Fruit fly (Drosophila melanogaster): ENCODE data around the gene CG18266.

DNA sequence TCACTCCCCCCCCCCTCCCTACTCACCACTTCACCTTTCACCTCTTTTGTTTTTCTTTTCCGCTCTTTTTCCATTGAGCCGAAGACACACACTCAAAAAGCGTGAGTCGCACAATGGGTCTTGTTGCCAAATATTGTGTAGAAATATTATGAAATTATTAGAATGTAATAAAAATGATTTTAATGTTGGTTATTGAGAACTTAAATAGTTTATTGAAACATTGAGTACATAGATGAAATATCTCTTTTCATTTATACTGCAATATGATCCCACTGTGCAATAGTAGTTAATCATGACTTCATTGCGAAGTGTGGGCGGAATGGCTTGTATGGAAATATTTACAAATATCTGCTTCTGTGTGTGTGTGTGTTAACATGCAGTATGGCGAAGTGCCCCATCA lies 29.5 kb upstream of the CG18266 start:
- TF ChIP-seq Hr96 (GFP tag; optimal IDR thresholded peaks at IDR 0.05) (no peak), CG7101 (tag; optimal IDR thresholded peaks at IDR 0.05) (no peak), CG33017 (tag; optimal IDR thresholded peaks at IDR 0.05) (no peak), CG11617 (GFP tag; optimal IDR thresholded peaks at IDR 0.05) (no peak), CG12768 (GFP tag; optimal IDR thresholded peaks at IDR 0.05) (no peak), CG7045 (GFP tag; optimal IDR thresholded peaks at IDR 0.05) (no peak), CG1620 (GFP tag; optimal IDR thresholded peaks at IDR 0.05) (no peak), ovo (GFP tag; optimal IDR thresholded peaks at IDR 0.05) (no peak), toe (GFP tag; optimal IDR thresholded peaks at IDR 0.05) (no peak), Clk (GFP tag; optimal IDR thresholded peaks at IDR 0.05) (no peak), cnc (optimal IDR thresholded peaks at IDR 0.05) (no peak), kay (GFP tag; ENCODE audit: borderline replicate concordance) (no peak), pad (GFP tag; optimal IDR thresholded peaks at IDR 0.05) (no peak), Crg-1 (GFP tag; optimal IDR thresholded peaks at IDR 0.05) (no peak)
